Fruit fly (Drosophila melanogaster) whole organism, embryonic: ENCODE results near the gene CG33262.

Source experiments
- CG10431 ChIP-seq: fragments of 200-800 bp; sonication (Bioruptor generic); optimal IDR thresholded peaks from 3 replicates; lab custom pipeline; 2018; ENCODE audit warnings: missing biosample characterization, mild to moderate bottlenecking, missing genetic modification characterization
- CG13424 ChIP-seq: fragments of 200-800 bp; sonication (Bioruptor generic); optimal IDR thresholded peaks from 2 replicates; lab custom pipeline; 2019; ENCODE audit warnings: missing biosample characterization, mild to moderate bottlenecking, missing genetic modification characterization, moderate library complexity
- CG4282 ChIP-seq: fragments of 200-800 bp; sonication (Bioruptor generic); optimal IDR thresholded peaks from 2 replicates; lab custom pipeline; 2016; ENCODE audit warnings: missing biosample characterization, missing genetic modification characterization
- CG8281 ChIP-seq: fragments of 200-800 bp; sonication (Bioruptor generic); optimal IDR thresholded peaks from 2 replicates; lab custom pipeline; 2018; ENCODE audit warnings: missing biosample characterization, mild to moderate bottlenecking, missing genetic modification characterization, moderate library complexity
- CG9876 ChIP-seq: fragments of 200-800 bp; sonication (Bioruptor generic); optimal IDR thresholded peaks from 2 replicates; lab custom pipeline; 2016; ENCODE audit warnings: missing biosample characterization, missing genetic modification characterization
- Fer3 ChIP-seq: fragments of 200-800 bp; sonication (Bioruptor generic); optimal IDR thresholded peaks from 2 replicates; lab custom pipeline; 2018; ENCODE audit warnings: missing biosample characterization, mild to moderate bottlenecking, missing genetic modification characterization, moderate library complexity
- ftz-f1 ChIP-seq: fragments of 200-800 bp; sonication (Bioruptor generic); optimal IDR thresholded peaks from 2 replicates; lab custom pipeline; 2016; ENCODE audit warnings: missing biosample characterization, missing genetic modification characterization
- lbe ChIP-seq: fragments of 200-800 bp; sonication (Bioruptor generic); optimal IDR thresholded peaks from 2 replicates; lab custom pipeline; 2016; ENCODE audit warnings: missing biosample characterization, mild to moderate bottlenecking, missing genetic modification characterization

DNA sequence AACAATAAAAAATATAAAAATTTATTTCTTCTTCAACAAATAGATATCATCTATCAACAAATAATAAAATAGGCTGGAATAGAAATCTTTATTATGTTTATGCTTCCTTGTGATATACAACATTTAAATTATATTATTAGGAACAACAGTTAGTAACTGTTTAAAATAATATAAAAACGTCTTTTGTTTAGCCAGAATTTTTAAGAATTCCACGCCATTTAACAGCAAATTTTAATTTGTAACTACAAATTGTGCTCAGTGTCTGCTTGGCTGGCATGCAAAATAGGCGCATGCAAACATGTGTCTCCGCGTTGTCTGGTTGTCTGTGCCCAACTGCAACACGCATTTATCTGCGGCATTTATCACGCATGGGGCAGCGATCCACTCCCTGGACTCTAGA, 26.7 kb upstream of the CG33262 start:
- TF ChIP-seq CG9876 (GFP tag; lab: Kevin White, UChicago) (no peak), Fer3 (tag; lab: Kevin White, UChicago) (no peak), CG8281 (tag; lab: Kevin White, UChicago) (no peak), CG13424 (no peak), ftz-f1 (no peak), CG10431 (GFP tag; lab: Kevin White, UChicago) (no peak), lbe (GFP tag; lab: Kevin White, UChicago) (no peak), CG4282 (no peak)
